Fruit fly (Drosophila melanogaster): ENCODE data around the gene KrT95D.

KrT95D gene

DNA sequence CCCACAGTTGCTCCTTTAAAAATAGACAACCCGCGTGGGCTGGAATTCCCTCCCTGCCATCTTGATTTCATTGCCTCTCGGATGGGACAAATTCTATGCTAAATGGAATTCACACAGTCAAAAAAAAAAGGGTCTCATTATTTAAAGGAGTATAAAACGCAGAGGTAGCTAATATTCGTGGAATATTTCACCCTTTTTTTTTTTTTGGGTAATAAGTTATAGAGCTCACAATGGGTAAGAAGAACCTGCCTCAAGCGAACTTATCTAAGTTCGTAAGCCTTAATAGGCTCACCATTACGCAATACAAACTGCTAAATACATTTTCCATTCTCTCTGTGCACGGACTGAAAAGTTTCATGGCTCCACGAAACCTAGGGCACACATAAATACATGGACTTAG lies 42.1 kb upstream of the KrT95D start (continued):
- TF ChIP-seq Gsc (GFP tag; IDR thresholded peaks at IDR 0.05) (no peak), Chrac-16 (GFP tag; optimal IDR thresholded peaks at IDR 0.05) (no peak), CG12942 (GFP tag; optimal IDR thresholded peaks at IDR 0.05) (no peak), wek (GFP tag; optimal IDR thresholded peaks at IDR 0.05) (no peak), CG9609 (GFP tag; optimal IDR thresholded peaks at IDR 0.05) (no peak), sug (tag; optimal IDR thresholded peaks at IDR 0.05) (no peak), sens-2 (GFP tag; IDR thresholded peaks at IDR 0.05) (no peak), insv (GFP tag; optimal IDR thresholded peaks at IDR 0.05) (no peak), amos (GFP tag; IDR thresholded peaks at IDR 0.05; ENCODE audit: partially characterized antibody) (no peak), CG11456 (GFP tag; IDR thresholded peaks at IDR 0.05) (peak; percentile 8; the same call in 1 of the 3 replicates), Sry-δ (GFP tag; optimal IDR thresholded peaks at IDR 0.05) (no peak), CG15269 (tag; optimal IDR thresholded peaks at IDR 0.05) (peak; percentile 45), da (GFP tag; optimal IDR thresholded peaks at IDR 0.05) (no peak), CG17361 (GFP tag; IDR thresholded peaks at IDR 0.05) (no peak), gsb-n (tag; optimal IDR thresholded peaks at IDR 0.05) (no peak), CG17186 (GFP tag; optimal IDR thresholded peaks at IDR 0.05) (no peak), pita (GFP tag; optimal IDR thresholded peaks at IDR 0.05) (no peak), D (optimal IDR thresholded peaks at IDR 0.05) (no peak), D (GFP tag; optimal IDR thresholded peaks at IDR 0.05) (no peak), Meics (GFP tag; optimal IDR thresholded peaks at IDR 0.05) (peak; percentile 49), CG6654 (GFP tag; optimal IDR thresholded peaks at IDR 0.05) (no peak), Trl (optimal IDR thresholded peaks at IDR 0.05) (no peak), Trl (GFP tag; optimal IDR thresholded peaks at IDR 0.05) (no peak), jing (GFP tag; optimal IDR thresholded peaks at IDR 0.05) (no peak), CG15696 (tag; optimal IDR thresholded peaks at IDR 0.05) (no peak), dati (GFP tag; IDR thresholded peaks at IDR 0.05) (no peak), nau (GFP tag; optimal IDR thresholded peaks at IDR 0.05) (no peak), mirr (GFP tag; optimal IDR thresholded peaks at IDR 0.05) (no peak), CG2678 (tag; optimal IDR thresholded peaks at IDR 0.05) (peak; percentile 54), CG34376 (GFP tag; optimal IDR thresholded peaks at IDR 0.05) (no peak), pfk (GFP tag; optimal IDR thresholded peaks at IDR 0.05) (no peak), dysf (GFP tag; IDR thresholded peaks at IDR 0.05) (0 out of 3 replicates have a peak, but pooled peaks have one; percentile 45), CHES-1-like (GFP tag; optimal IDR thresholded peaks at IDR 0.05) (no peak), CG1233 (GFP tag; optimal IDR thresholded peaks at IDR 0.05) (no peak), lbe (GFP tag; optimal IDR thresholded peaks at IDR 0.05) (no peak), Max (GFP tag; optimal IDR thresholded peaks at IDR 0.05) (no peak), tin (GFP tag; optimal IDR thresholded peaks at IDR 0.05) (no peak), hb (GFP tag; IDR thresholded peaks at IDR 0.05; ENCODE audit: partially characterized antibody) (no peak), CG2712 (tag; optimal IDR thresholded peaks at IDR 0.05) (no peak), gem (tag; optimal IDR thresholded peaks at IDR 0.05) (peak; percentile 28), CG32767 (GFP tag; IDR thresholded peaks at IDR 0.05) (no peak), CG12236 (GFP tag; optimal IDR thresholded peaks at IDR 0.05) (no peak), CG8944 (GFP tag; optimal IDR thresholded peaks at IDR 0.05) (no peak), TFAM (GFP tag; optimal IDR thresholded peaks at IDR 0.05) (no peak), CG4617 (GFP tag; optimal IDR thresholded peaks at IDR 0.05; ENCODE audit: borderline replicate concordance) (no peak), CG31224 (GFP tag; IDR thresholded peaks at IDR 0.05) (no peak), chif (GFP tag; optimal IDR thresholded peaks at IDR 0.05) (no peak), z (GFP tag; IDR thresholded peaks at IDR 0.05) (no peak), CG14441 (GFP tag; IDR thresholded peaks at IDR 0.05) (no peak), toy (GFP tag; IDR thresholded peaks at IDR 0.05) (no peak), CG11085 (GFP tag; IDR thresholded peaks at IDR 0.05) (no peak), CG12155 (GFP tag; optimal IDR thresholded peaks at IDR 0.05) (no peak), YL-1 (GFP tag; optimal IDR thresholded peaks at IDR 0.05) (no peak)

Measured in whole organism, embryonic.